Fruit fly (Drosophila melanogaster) whole organism, pupa: ENCODE results near the gene Argl.

Experiments used
- CG10348 ChIP-seq: fragments of 200-800 bp; sonication (Bioruptor generic); IDR thresholded peaks from 2 replicates; pipeline ENCODE4 v1.3.6; 2022; ENCODE audit warnings: missing biosample characterization, missing genetic modification characterization
- CG12605 ChIP-seq: fragments of 200-800 bp; sonication (Bioruptor generic); IDR thresholded peaks from 2 replicates; pipeline ENCODE4 v1.3.6; 2022; ENCODE audit warnings: missing biosample characterization, missing genetic modification characterization
- CG13204 ChIP-seq: fragments of 200-800 bp; sonication (Bioruptor generic); optimal IDR thresholded peaks from 2 replicates; lab custom pipeline; 2018; ENCODE audit warnings: missing biosample characterization, mild to moderate bottlenecking, missing genetic modification characterization, moderate library complexity
- CG14655 ChIP-seq: fragments of 200-800 bp; sonication (Bioruptor generic); optimal IDR thresholded peaks from 3 replicates; lab custom pipeline; 2017; ENCODE audit warnings: mild to moderate bottlenecking, missing biosample characterization, missing genetic modification reagents, missing genetic modification characterization
- CG15710 ChIP-seq: fragments of 200-800 bp; sonication (Bioruptor generic); optimal IDR thresholded peaks from 2 replicates; lab custom pipeline; 2018; ENCODE audit warnings: missing biosample characterization, mild to moderate bottlenecking, missing genetic modification characterization, moderate library complexity
- CG17806 ChIP-seq: fragments of 200-800 bp; sonication (Bioruptor generic); optimal IDR thresholded peaks from 2 replicates; lab custom pipeline; 2018; ENCODE audit warnings: missing biosample characterization, mild to moderate bottlenecking, missing genetic modification characterization, moderate library complexity
- CG32121 ChIP-seq: fragments of 200-800 bp; sonication (Bioruptor generic); IDR thresholded peaks from 2 replicates; pipeline ENCODE4 v1.3.6; 2022; ENCODE audit warnings: missing biosample characterization, missing genetic modification characterization
- CG34367 ChIP-seq: fragments of 200-800 bp; sonication (Bioruptor generic); optimal IDR thresholded peaks from 2 replicates; lab custom pipeline; 2018; ENCODE audit warnings: missing biosample characterization, mild to moderate bottlenecking, missing genetic modification characterization
- CG4496 ChIP-seq: fragments of 200-800 bp; sonication (Bioruptor generic); IDR thresholded peaks from 3 replicates; pipeline ENCODE4 v1.3.6; 2022; ENCODE audit warnings: missing biosample characterization, missing genetic modification characterization
- CG8159 ChIP-seq: fragments of 200-800 bp; sonication (Bioruptor generic); optimal IDR thresholded peaks from 3 replicates; lab custom pipeline; 2018; ENCODE audit warnings: missing biosample characterization, mild to moderate bottlenecking, missing genetic modification characterization, moderate library complexity
- CG8301 ChIP-seq: fragments of 200-800 bp; sonication (Bioruptor generic); optimal IDR thresholded peaks from 2 replicates; lab custom pipeline; 2018; ENCODE audit warnings: missing biosample characterization, mild to moderate bottlenecking, missing genetic modification characterization
- CG9948 ChIP-seq: fragments of 200-800 bp; sonication (Bioruptor generic); optimal IDR thresholded peaks from 2 replicates; lab custom pipeline; 2018; ENCODE audit warnings: missing biosample characterization, mild to moderate bottlenecking, missing genetic modification characterization, moderate library complexity
- D1 ChIP-seq: fragments of 200-800 bp; sonication (Bioruptor generic); optimal IDR thresholded peaks from 2 replicates; lab custom pipeline; 2018; ENCODE audit warnings: missing biosample characterization, mild to moderate bottlenecking, missing genetic modification characterization, moderate library complexity
- EcR ChIP-seq: fragments of 200-800 bp; sonication (Bioruptor generic); optimal IDR thresholded peaks from 3 replicates; lab custom pipeline; 2019; ENCODE audit warnings: missing biosample characterization, missing genetic modification characterization, mild to moderate bottlenecking, moderate library complexity, missing genetic modification reagents
- Ets98B ChIP-seq: fragments of 200-800 bp; sonication (Bioruptor generic); IDR thresholded peaks from 2 replicates; pipeline ENCODE4 v1.3.6; 2022; ENCODE audit warnings: missing biosample characterization, missing genetic modification characterization
- Pif1A ChIP-seq: fragments of 200-800 bp; sonication (Bioruptor generic); optimal IDR thresholded peaks from 3 replicates; lab custom pipeline; 2016; ENCODE audit warnings: missing biosample characterization, missing genetic modification characterization
- Pif1B ChIP-seq: fragments of 200-800 bp; sonication (Bioruptor generic); optimal IDR thresholded peaks from 3 replicates; lab custom pipeline; 2016; ENCODE audit warnings: missing biosample characterization, missing genetic modification characterization
- Snoo ChIP-seq: fragments of 200-800 bp; sonication (Bioruptor generic); optimal IDR thresholded peaks from 3 replicates; lab custom pipeline; 2017; ENCODE audit warnings: missing biosample characterization, mild to moderate bottlenecking, missing genetic modification characterization, inconsistent platforms
- fd96Ca ChIP-seq: fragments of 200-800 bp; sonication (Bioruptor generic); IDR thresholded peaks from 3 replicates; pipeline ENCODE4 v1.3.6; 2022; ENCODE audit warnings: missing biosample characterization, missing genetic modification characterization
- gl ChIP-seq: fragments of 200-800 bp; sonication (Bioruptor generic); optimal IDR thresholded peaks from 2 replicates; lab custom pipeline; 2018; ENCODE audit warnings: missing biosample characterization, mild to moderate bottlenecking, missing genetic modification characterization
- rn ChIP-seq: fragments of 200-800 bp; sonication (Bioruptor generic); IDR thresholded peaks from 2 replicates; pipeline ENCODE4 v1.3.6; 2022; ENCODE audit warnings: missing biosample characterization, missing genetic modification characterization

Gene Argl

dm6 chr2L:8982584-8983302 is 40.8 kb upstream of the Argl start:
- no peak for TF ChIP-seq Ets98B (GFP tag; lab: Robert Waterston, UW)
- no peak for TF ChIP-seq rn (GFP tag; lab: Robert Waterston, UW)
- TF ChIP-seq EcR: no peak
- TF ChIP-seq CG17806 (tag; lab: Kevin White, UChicago): no peak
- no peak for TF ChIP-seq D1 (tag; lab: Kevin White, UChicago)
- no peak for TF ChIP-seq Snoo (tag; lab: Kevin White, UChicago)

- TF ChIP-seq CG15710 (tag; lab: Kevin White, UChicago) (no peak), CG12605 (no peak), gl (tag; lab: Kevin White, UChicago) (no peak), Pif1B (GFP tag; lab: Kevin White, UChicago) (no peak), CG8159 (no peak), Pif1A (no peak), CG17806 (tag; lab: Kevin White, UChicago) (no peak), D1 (tag; lab: Kevin White, UChicago) (no peak), rn (GFP tag; lab: Robert Waterston, UW) (no peak), CG9948 (tag; lab: Kevin White, UChicago) (no peak), EcR (no peak), CG14655 (GFP tag; lab: Kevin White, UChicago) (no peak), CG8301 (no peak), CG34367 (tag; lab: Kevin White, UChicago) (no peak), CG10348 (GFP tag; lab: Robert Waterston, UW) (no peak), Snoo (tag; lab: Kevin White, UChicago) (no peak), CG32121 (no peak), CG4496 (GFP tag; lab: Robert Waterston, UW) (no peak), fd96Ca (GFP tag; lab: Robert Waterston, UW) (no peak)
- TF ChIP-seq, all 21 proteins: peak for 0
These were observed 38.5 kb upstream of the Argl start, which contains the start of gene CG18662 for dm6 chr2L:8980359-8980758. CG18662 (plus strand) TSS chr2L:8980659.

dm6 chr2L:8975328-8975727 is 33.4 kb upstream of the Argl start, which contains the start of gene CG9541:
CG9541 (minus strand) TSS chr2L:8975428.
- TF ChIP-seq CG32121: no peak
- TF ChIP-seq D1 (tag; lab: Kevin White, UChicago): no peak
- TF ChIP-seq CG17806 (tag; lab: Kevin White, UChicago): no peak
- TF ChIP-seq Pif1B (GFP tag; lab: Kevin White, UChicago): no peak
- TF ChIP-seq rn (GFP tag; lab: Robert Waterston, UW): no peak
- no peak for TF ChIP-seq CG34367 (tag; lab: Kevin White, UChicago)
- TF ChIP-seq, all 21 proteins: peak for 0

DNA sequence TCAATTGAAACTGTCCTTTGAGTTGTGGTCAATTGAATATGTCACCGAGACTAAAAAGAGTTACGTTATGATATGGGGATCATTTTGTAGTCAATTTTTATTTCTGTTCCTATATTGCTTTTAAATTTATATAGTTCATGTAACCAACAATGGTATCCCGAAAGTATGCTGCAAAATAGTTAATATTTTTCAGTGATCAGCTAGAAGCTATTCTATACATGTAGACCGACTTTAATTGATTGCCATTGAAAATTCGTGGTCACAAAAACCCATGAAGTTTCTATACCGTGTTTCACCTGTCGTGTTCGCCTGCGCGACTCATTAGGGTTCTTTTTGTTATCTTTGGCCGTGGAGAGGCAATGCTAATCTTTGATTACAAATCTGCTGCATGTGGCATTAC is 32.6 kb upstream of the Argl start:
- TF ChIP-seq CG13204 (GFP tag; lab: Kevin White, UChicago) (no peak), CG8159 (no peak), EcR (no peak), Pif1A (no peak)

DNA sequence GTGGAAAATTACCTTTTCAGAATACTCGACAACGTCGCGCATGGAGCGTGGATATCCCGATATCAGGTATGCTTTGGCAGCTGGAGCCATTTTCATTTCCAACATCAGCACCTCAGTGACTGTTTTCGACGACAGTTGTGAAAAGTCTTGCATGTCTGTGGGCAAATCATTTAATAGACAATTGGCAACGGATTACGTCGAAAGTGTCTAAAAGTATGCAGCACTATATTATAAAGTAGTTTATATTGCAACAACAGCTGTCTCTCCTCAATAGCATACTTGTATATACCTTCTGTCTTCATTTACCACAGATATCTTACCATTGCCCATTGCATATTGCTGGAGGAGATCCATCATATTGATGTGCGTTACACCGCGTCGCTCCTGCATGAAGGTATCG is 31.0 kb upstream of the Argl start:
- TF ChIP-seq CG10348 (GFP tag; lab: Robert Waterston, UW) (no peak), CG8301 (no peak), rn (GFP tag; lab: Robert Waterston, UW) (no peak), CG4496 (GFP tag; lab: Robert Waterston, UW) (no peak), CG17806 (tag; lab: Kevin White, UChicago) (no peak), CG14655 (GFP tag; lab: Kevin White, UChicago) (no peak), Pif1A (no peak), Snoo (tag; lab: Kevin White, UChicago) (no peak), EcR (no peak), CG13204 (GFP tag; lab: Kevin White, UChicago) (no peak), CG34367 (tag; lab: Kevin White, UChicago) (no peak), CG8159 (no peak), gl (tag; lab: Kevin White, UChicago) (no peak), D1 (tag; lab: Kevin White, UChicago) (no peak), CG32121 (no peak), CG12605 (no peak)

DNA sequence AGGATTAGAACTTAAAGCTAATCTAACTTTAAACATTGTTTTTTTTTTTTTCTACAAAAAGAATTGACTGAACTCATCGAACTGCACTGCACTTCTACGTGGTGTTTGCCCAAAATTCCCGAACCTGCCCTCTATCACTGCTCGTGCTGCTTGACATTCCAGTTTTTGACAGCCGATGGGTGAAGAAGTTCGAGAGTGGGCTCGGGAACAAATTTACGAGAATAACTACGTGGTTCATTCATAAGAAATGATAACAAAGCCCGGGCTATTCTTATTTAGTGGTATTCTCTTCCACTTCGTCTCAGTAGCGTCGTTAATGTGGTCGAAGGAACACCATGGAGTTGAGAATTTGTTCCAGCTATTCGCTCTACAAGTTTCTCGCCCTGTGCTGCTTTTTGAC is 25.3 kb upstream of the Argl start, which contains the start of gene CG18088:
Gene CG18088 (plus strand): TSS at position 301 of the 400 bp plus-strand sequence.
- TF ChIP-seq EcR: no peak
- no peak for TF ChIP-seq CG10348 (GFP tag; lab: Robert Waterston, UW)
- no peak for TF ChIP-seq CG4496 (GFP tag; lab: Robert Waterston, UW)
- TF ChIP-seq CG32121: no peak
- no peak for TF ChIP-seq CG8159
- no peak for TF ChIP-seq CG14655 (GFP tag; lab: Kevin White, UChicago)
- no peak for TF ChIP-seq CG9948 (tag; lab: Kevin White, UChicago)
- TF ChIP-seq CG12605: no peak
- no peak for TF ChIP-seq fd96Ca (GFP tag; lab: Robert Waterston, UW)
- no peak for TF ChIP-seq Ets98B (GFP tag; lab: Robert Waterston, UW)
- TF ChIP-seq CG34367 (tag; lab: Kevin White, UChicago): no peak
- no peak for TF ChIP-seq Pif1A
- no peak for TF ChIP-seq D1 (tag; lab: Kevin White, UChicago)
- TF ChIP-seq CG17806 (tag; lab: Kevin White, UChicago): no peak
- TF ChIP-seq, all 21 proteins: peak for 0
